Fruit fly (Drosophila melanogaster) whole organism, pupa: ENCODE results near the gene sty.

Experiments
- CG10348 ChIP-seq: fragments of 200-800 bp; sonication (Bioruptor generic); IDR thresholded peaks from 2 replicates; pipeline ENCODE4 v1.3.6; 2022; ENCODE audit warnings: missing biosample characterization, missing genetic modification characterization
- CG12605 ChIP-seq: fragments of 200-800 bp; sonication (Bioruptor generic); IDR thresholded peaks from 2 replicates; pipeline ENCODE4 v1.3.6; 2022; ENCODE audit warnings: missing biosample characterization, missing genetic modification characterization
- CG13204 ChIP-seq: fragments of 200-800 bp; sonication (Bioruptor generic); optimal IDR thresholded peaks from 2 replicates; lab custom pipeline; 2018; ENCODE audit warnings: missing biosample characterization, mild to moderate bottlenecking, missing genetic modification characterization, moderate library complexity
- CG14655 ChIP-seq: fragments of 200-800 bp; sonication (Bioruptor generic); optimal IDR thresholded peaks from 3 replicates; lab custom pipeline; 2017; ENCODE audit warnings: mild to moderate bottlenecking, missing biosample characterization, missing genetic modification reagents, missing genetic modification characterization
- CG15710 ChIP-seq: fragments of 200-800 bp; sonication (Bioruptor generic); optimal IDR thresholded peaks from 2 replicates; lab custom pipeline; 2018; ENCODE audit warnings: missing biosample characterization, mild to moderate bottlenecking, missing genetic modification characterization, moderate library complexity
- CG17806 ChIP-seq: fragments of 200-800 bp; sonication (Bioruptor generic); optimal IDR thresholded peaks from 2 replicates; lab custom pipeline; 2018; ENCODE audit warnings: missing biosample characterization, mild to moderate bottlenecking, missing genetic modification characterization, moderate library complexity
- CG32121 ChIP-seq: fragments of 200-800 bp; sonication (Bioruptor generic); IDR thresholded peaks from 2 replicates; pipeline ENCODE4 v1.3.6; 2022; ENCODE audit warnings: missing biosample characterization, missing genetic modification characterization
- CG34367 ChIP-seq: fragments of 200-800 bp; sonication (Bioruptor generic); optimal IDR thresholded peaks from 2 replicates; lab custom pipeline; 2018; ENCODE audit warnings: missing biosample characterization, mild to moderate bottlenecking, missing genetic modification characterization
- CG4496 ChIP-seq: fragments of 200-800 bp; sonication (Bioruptor generic); IDR thresholded peaks from 3 replicates; pipeline ENCODE4 v1.3.6; 2022; ENCODE audit warnings: missing biosample characterization, missing genetic modification characterization
- CG8159 ChIP-seq: fragments of 200-800 bp; sonication (Bioruptor generic); optimal IDR thresholded peaks from 3 replicates; lab custom pipeline; 2018; ENCODE audit warnings: missing biosample characterization, mild to moderate bottlenecking, missing genetic modification characterization, moderate library complexity
- CG8301 ChIP-seq: fragments of 200-800 bp; sonication (Bioruptor generic); optimal IDR thresholded peaks from 2 replicates; lab custom pipeline; 2018; ENCODE audit warnings: missing biosample characterization, mild to moderate bottlenecking, missing genetic modification characterization
- CG9948 ChIP-seq: fragments of 200-800 bp; sonication (Bioruptor generic); optimal IDR thresholded peaks from 2 replicates; lab custom pipeline; 2018; ENCODE audit warnings: missing biosample characterization, mild to moderate bottlenecking, missing genetic modification characterization, moderate library complexity
- D1 ChIP-seq: fragments of 200-800 bp; sonication (Bioruptor generic); optimal IDR thresholded peaks from 2 replicates; lab custom pipeline; 2018; ENCODE audit warnings: missing biosample characterization, mild to moderate bottlenecking, missing genetic modification characterization, moderate library complexity
- EcR ChIP-seq: fragments of 200-800 bp; sonication (Bioruptor generic); optimal IDR thresholded peaks from 3 replicates; lab custom pipeline; 2019; ENCODE audit warnings: missing biosample characterization, missing genetic modification characterization, mild to moderate bottlenecking, moderate library complexity, missing genetic modification reagents
- Ets98B ChIP-seq: fragments of 200-800 bp; sonication (Bioruptor generic); IDR thresholded peaks from 2 replicates; pipeline ENCODE4 v1.3.6; 2022; ENCODE audit warnings: missing biosample characterization, missing genetic modification characterization
- Pif1A ChIP-seq: fragments of 200-800 bp; sonication (Bioruptor generic); optimal IDR thresholded peaks from 3 replicates; lab custom pipeline; 2016; ENCODE audit warnings: missing biosample characterization, missing genetic modification characterization
- Pif1B ChIP-seq: fragments of 200-800 bp; sonication (Bioruptor generic); optimal IDR thresholded peaks from 3 replicates; lab custom pipeline; 2016; ENCODE audit warnings: missing biosample characterization, missing genetic modification characterization
- Snoo ChIP-seq: fragments of 200-800 bp; sonication (Bioruptor generic); optimal IDR thresholded peaks from 3 replicates; lab custom pipeline; 2017; ENCODE audit warnings: missing biosample characterization, mild to moderate bottlenecking, missing genetic modification characterization, inconsistent platforms
- fd96Ca ChIP-seq: fragments of 200-800 bp; sonication (Bioruptor generic); IDR thresholded peaks from 3 replicates; pipeline ENCODE4 v1.3.6; 2022; ENCODE audit warnings: missing biosample characterization, missing genetic modification characterization
- gl ChIP-seq: fragments of 200-800 bp; sonication (Bioruptor generic); optimal IDR thresholded peaks from 2 replicates; lab custom pipeline; 2018; ENCODE audit warnings: missing biosample characterization, mild to moderate bottlenecking, missing genetic modification characterization
- rn ChIP-seq: fragments of 200-800 bp; sonication (Bioruptor generic); IDR thresholded peaks from 2 replicates; pipeline ENCODE4 v1.3.6; 2022; ENCODE audit warnings: missing biosample characterization, missing genetic modification characterization

Gene sty

DNA sequence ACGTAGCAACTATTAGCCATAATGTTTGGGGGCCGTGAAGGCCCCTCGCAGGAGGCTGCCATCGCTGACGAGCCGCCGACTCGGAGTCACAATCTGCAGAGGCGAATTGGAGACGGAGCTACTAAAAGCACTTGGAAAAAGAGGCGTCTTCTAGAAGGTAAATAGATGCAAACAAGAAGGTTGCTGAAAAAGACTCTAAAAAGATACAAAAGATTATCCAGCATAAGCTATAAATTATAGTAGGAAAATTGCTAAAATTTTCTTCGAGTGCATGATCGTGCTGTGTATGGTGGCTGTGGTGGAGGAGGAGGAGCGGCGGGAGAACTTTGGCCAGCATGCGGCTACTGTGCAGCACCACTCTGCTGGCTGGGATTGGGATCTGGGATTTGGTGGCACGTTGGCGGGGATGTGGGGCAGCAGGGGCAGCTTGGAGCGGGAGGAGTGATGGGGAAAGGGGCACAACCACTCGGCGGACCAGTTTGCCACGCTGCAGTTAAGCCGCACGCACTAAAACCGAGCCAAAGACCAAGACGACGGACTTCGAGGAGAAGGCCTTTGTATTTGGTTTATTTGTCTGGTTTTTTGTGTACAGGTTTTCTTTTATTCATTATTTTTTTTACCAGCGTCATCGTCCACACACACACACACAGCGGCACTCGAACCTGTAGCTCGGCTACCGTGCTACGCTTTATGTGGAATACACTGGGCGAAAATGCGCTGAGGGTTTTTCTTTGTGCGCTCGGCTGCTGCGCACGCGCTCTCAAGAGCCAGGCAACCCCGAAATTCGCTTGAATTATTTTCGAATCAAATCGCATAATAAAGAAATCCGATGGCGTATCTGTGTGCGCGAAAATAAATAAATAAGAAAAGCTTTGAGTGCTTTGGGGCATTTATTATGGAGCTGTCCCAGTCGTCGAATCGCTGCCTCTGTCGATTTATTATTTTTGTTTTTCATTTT, 35.7 kb downstream of the sty start:
- TF ChIP-seq EcR (GFP tag; lab: Kevin White, UChicago): peak; percentile 22
- TF ChIP-seq gl (tag; lab: Kevin White, UChicago): peak; percentile 43
- peak; percentile 42 for TF ChIP-seq CG12605 (GFP tag; lab: Robert Waterston, UW)
- TF ChIP-seq CG14655: peak; percentile 85
- peak; percentile 85 for TF ChIP-seq CG4496 (GFP tag; lab: Robert Waterston, UW)
- peak; percentile 74 for TF ChIP-seq CG8301
- peak; percentile 45 for TF ChIP-seq CG10348 (GFP tag; lab: Robert Waterston, UW)
- peak; percentile 78 for TF ChIP-seq CG32121 (GFP tag; lab: Robert Waterston, UW)
- peak; percentile 76 for TF ChIP-seq CG17806
- TF ChIP-seq CG8159 (tag; lab: Kevin White, UChicago): peak; percentile 75
- TF ChIP-seq Ets98B: peak; percentile 86
- peak; percentile 85 for TF ChIP-seq rn (GFP tag; lab: Robert Waterston, UW)
- peak; percentile 65 for TF ChIP-seq CG9948
- TF ChIP-seq D1 (tag; lab: Kevin White, UChicago): peak; percentile 39
- peak; percentile 47 for TF ChIP-seq CG34367 (tag; lab: Kevin White, UChicago)
- TF ChIP-seq fd96Ca (GFP tag; lab: Robert Waterston, UW): peak; percentile 87
- peak; percentile 77 for TF ChIP-seq Pif1A (GFP tag; lab: Kevin White, UChicago)
- peak; percentile 70 for TF ChIP-seq Pif1B (GFP tag; lab: Kevin White, UChicago)
- TF ChIP-seq CG13204: peak; percentile 91
- TF ChIP-seq CG15710 (tag; lab: Kevin White, UChicago): peak; percentile 72
- TF ChIP-seq Snoo (tag; lab: Kevin White, UChicago): peak; percentile 53

DNA sequence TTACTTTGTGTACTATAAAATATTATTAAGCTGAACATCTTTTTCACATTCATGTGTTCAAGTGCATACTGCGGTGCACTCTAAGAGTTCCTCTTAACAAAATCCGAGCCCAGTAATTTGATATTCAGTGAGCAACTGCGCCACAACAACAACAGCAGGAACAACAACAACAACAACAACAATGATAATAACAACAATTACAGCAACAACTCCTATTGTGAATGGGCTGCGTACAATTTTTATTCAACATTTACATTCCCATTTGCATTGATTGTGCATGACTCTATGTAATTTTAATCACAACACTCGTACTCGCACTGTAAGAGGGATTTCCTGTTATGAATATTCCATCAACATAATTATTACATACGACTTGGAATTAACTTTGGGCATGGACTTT, 37.1 kb downstream of the sty start:
- TF ChIP-seq CG13204 (no peak), CG12605 (GFP tag; lab: Robert Waterston, UW) (no peak), Snoo (tag; lab: Kevin White, UChicago) (no peak), CG8301 (peak; percentile 22), CG15710 (tag; lab: Kevin White, UChicago) (no peak), D1 (tag; lab: Kevin White, UChicago) (no peak)

- TF ChIP-seq CG8159 (tag; lab: Kevin White, UChicago): no peak
- no peak for TF ChIP-seq D1 (tag; lab: Kevin White, UChicago)
- no peak for TF ChIP-seq CG13204
- TF ChIP-seq Pif1B (GFP tag; lab: Kevin White, UChicago): no peak
- TF ChIP-seq CG15710 (tag; lab: Kevin White, UChicago): no peak
- TF ChIP-seq EcR (GFP tag; lab: Kevin White, UChicago): no peak
- TF ChIP-seq Pif1A (GFP tag; lab: Kevin White, UChicago): no peak
- no peak for TF ChIP-seq Snoo (tag; lab: Kevin White, UChicago)
- no peak for TF ChIP-seq CG9948
- TF ChIP-seq CG10348 (GFP tag; lab: Robert Waterston, UW): no peak
- TF ChIP-seq CG12605 (GFP tag; lab: Robert Waterston, UW): peak; percentile 26; the same call in 1 of the 2 replicates
- no peak for TF ChIP-seq CG4496 (GFP tag; lab: Robert Waterston, UW)
- no peak for TF ChIP-seq gl (tag; lab: Kevin White, UChicago)
- peak; percentile 4 for TF ChIP-seq CG14655
- peak; percentile 24; the same call in 1 of the 2 replicates for TF ChIP-seq Ets98B
- 0 out of 2 replicates have a peak, but pooled peaks have one; percentile 22 for TF ChIP-seq CG32121 (GFP tag; lab: Robert Waterston, UW)
- TF ChIP-seq rn (GFP tag; lab: Robert Waterston, UW): no peak
- TF ChIP-seq fd96Ca (GFP tag; lab: Robert Waterston, UW): no peak
- no peak for TF ChIP-seq CG17806
- TF ChIP-seq CG34367 (tag; lab: Kevin White, UChicago): no peak
- no peak for TF ChIP-seq CG8301
Measured at dm6 chr3L:3386730-3387129, 38.0 kb downstream of the sty start.

DNA sequence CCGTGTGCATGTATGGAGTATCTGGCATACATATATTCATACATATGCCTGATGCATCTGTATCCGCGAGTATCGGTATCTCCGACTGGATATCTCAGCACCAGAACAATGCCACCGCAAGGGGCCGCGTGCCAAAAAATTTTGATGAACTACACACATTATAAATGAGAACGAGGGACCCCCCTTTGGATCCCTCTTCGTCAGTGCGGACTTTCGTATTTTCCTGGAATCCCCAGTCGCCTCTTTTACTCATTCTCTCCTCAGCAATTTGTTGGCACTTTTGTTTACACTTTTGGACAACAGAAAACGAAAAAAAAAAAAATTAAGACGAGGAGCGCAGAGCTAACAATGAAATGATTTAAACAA, 39.3 kb downstream of the sty start:
- TF ChIP-seq Ets98B (no peak), CG32121 (GFP tag; lab: Robert Waterston, UW) (no peak), EcR (GFP tag; lab: Kevin White, UChicago) (peak; percentile 10), CG17806 (no peak), CG12605 (GFP tag; lab: Robert Waterston, UW) (no peak), Snoo (tag; lab: Kevin White, UChicago) (no peak), CG8159 (tag; lab: Kevin White, UChicago) (no peak), fd96Ca (GFP tag; lab: Robert Waterston, UW) (no peak), gl (tag; lab: Kevin White, UChicago) (no peak)

DNA sequence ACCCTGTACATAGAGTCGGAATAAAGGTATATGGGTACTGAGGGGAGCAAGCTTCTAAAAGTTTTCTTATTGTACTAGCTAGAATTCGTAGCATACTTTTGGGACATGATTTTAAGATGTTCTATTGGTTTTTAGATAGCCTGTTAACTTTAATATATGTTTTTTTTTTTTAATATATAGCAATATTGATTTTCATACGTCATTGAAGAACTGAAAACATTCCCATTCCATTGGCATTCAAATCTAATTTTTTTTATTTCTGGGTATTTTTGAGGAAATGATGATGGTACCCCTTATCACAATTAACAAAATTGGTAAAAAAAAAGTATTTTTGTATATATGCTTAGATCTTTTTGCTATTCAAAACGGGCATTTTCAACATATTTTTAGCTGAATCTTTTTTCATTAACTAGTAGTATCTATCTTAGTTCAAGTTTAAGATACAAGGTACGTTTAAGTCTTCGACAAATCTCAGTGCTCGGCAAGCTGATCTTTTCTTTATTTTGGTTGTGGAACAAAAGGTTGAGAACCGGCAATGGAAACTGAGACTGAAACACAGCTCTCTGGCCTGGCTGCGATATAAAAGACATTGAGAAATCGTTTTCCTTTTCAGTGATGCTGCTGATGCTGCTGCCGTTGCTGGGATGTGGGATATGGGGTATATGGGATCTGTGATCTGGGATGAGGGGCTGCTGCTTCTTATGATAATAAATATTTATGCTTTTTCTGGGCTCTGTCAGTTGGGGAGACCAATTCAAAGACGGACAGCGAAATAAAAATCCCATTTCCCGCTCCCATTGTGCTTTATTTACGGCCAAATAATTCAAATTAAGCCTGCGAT, 39.9 kb downstream of the sty start:
- TF ChIP-seq Pif1B (GFP tag; lab: Kevin White, UChicago) (peak; percentile 21), EcR (GFP tag; lab: Kevin White, UChicago) (peak; percentile 83), fd96Ca (GFP tag; lab: Robert Waterston, UW) (0 out of 3 replicates have a peak, but pooled peaks have one; percentile 25), gl (tag; lab: Kevin White, UChicago) (no peak), CG32121 (GFP tag; lab: Robert Waterston, UW) (no peak), CG14655 (peak; percentile 79), rn (GFP tag; lab: Robert Waterston, UW) (no peak; the same call in 1 of the 2 replicates), CG34367 (tag; lab: Kevin White, UChicago) (no peak), CG15710 (tag; lab: Kevin White, UChicago) (peak; percentile 56), CG12605 (GFP tag; lab: Robert Waterston, UW) (no peak), CG17806 (peak; percentile 60), D1 (tag; lab: Kevin White, UChicago) (no peak), CG10348 (GFP tag; lab: Robert Waterston, UW) (no peak), CG8301 (peak; percentile 37), CG9948 (peak; percentile 54), CG8159 (tag; lab: Kevin White, UChicago) (peak; percentile 77), CG13204 (peak; percentile 10), Ets98B (peak; percentile 38; the same call in 1 of the 2 replicates), Snoo (tag; lab: Kevin White, UChicago) (peak; percentile 75), Pif1A (GFP tag; lab: Kevin White, UChicago) (peak; percentile 49), CG4496 (GFP tag; lab: Robert Waterston, UW) (peak; percentile 60)
